Worm (Caenorhabditis elegans): ENCODE results near the gene Y55D5A.3.
"Not testable (repeated sequence)": the region's sequence is repeated elsewhere in the genome, so short reads cannot be mapped to it uniquely, and the experiment has no call there.

- not testable (repeated sequence) for TF ChIP-seq nhr-11, nhr-48 (tag; optimal IDR thresholded peaks at IDR 0.05)
These were observed 36.1 kb upstream of the Y55D5A.3 start for ce11 chrIII:3011644-3012043.

All from whole organism, L4 larva.